Worm (Caenorhabditis elegans) whole organism, late embryonic: ENCODE results near the gene msi-1.

Source experiments
- F13H6.1 ChIP-seq: sonication (generic microtip); optimal IDR thresholded peaks from 2 replicates; lab custom pipeline; 2016; ENCODE audit warnings: missing genetic modification characterization, missing compliant biosample characterization
- ama-1 ChIP-seq: fragments of 150-350 bp; optimal IDR thresholded peaks from 2 replicates; lab custom pipeline; 2014
- ceh-9 ChIP-seq: sonication (generic microtip); optimal IDR thresholded peaks from 2 replicates; lab custom pipeline; 2016; ENCODE audit warnings: mild to moderate bottlenecking, missing genetic modification characterization, inconsistent platforms, missing compliant biosample characterization
- che-1 ChIP-seq: sonication (generic microtip); optimal IDR thresholded peaks from 2 replicates; lab custom pipeline; 2016; ENCODE audit warnings: mild to moderate bottlenecking, missing genetic modification characterization, missing compliant biosample characterization
- dmd-4 ChIP-seq: sonication (generic microtip); optimal IDR thresholded peaks from 2 replicates; lab custom pipeline; 2016; ENCODE audit warnings: borderline replicate concordance, missing genetic modification characterization, missing compliant biosample characterization
- elt-2 ChIP-seq: sonication (generic microtip); optimal IDR thresholded peaks from 2 replicates; lab custom pipeline; 2016; ENCODE audit warnings: missing genetic modification reagents, missing genetic modification characterization, missing compliant biosample characterization
- elt-4 ChIP-seq: sonication (generic microtip); optimal IDR thresholded peaks from 2 replicates; lab custom pipeline; 2016; ENCODE audit warnings: missing genetic modification characterization, missing compliant biosample characterization
- eyg-1 ChIP-seq: sonication (generic microtip); optimal IDR thresholded peaks from 2 replicates; lab custom pipeline; 2016; ENCODE audit warnings: missing genotype, missing genetic modification characterization, missing compliant biosample characterization
- fkh-10 ChIP-seq: fragments of 150-350 bp; optimal IDR thresholded peaks from 2 replicates; lab custom pipeline; 2014; ENCODE audit warnings: missing biosample characterization, missing genetic modification reagents, missing genetic modification characterization
- nfya-1 ChIP-seq: sonication (generic microtip); optimal IDR thresholded peaks from 2 replicates; lab custom pipeline; 2017; ENCODE audit warnings: missing genetic modification characterization, mild to moderate bottlenecking, missing compliant biosample characterization, antibody characterized with exemption, moderate library complexity
- pha-2 ChIP-seq: sonication (generic microtip); optimal IDR thresholded peaks from 2 replicates; lab custom pipeline; 2017; ENCODE audit warnings: mild to moderate bottlenecking, missing genetic modification characterization, missing compliant biosample characterization
- pha-4 ChIP-seq: fragments of 150-350 bp; optimal IDR thresholded peaks from 2 replicates; lab custom pipeline; 2018; ENCODE audit warnings: missing biosample characterization, missing genetic modification reagents, missing genetic modification characterization
- unc-86 ChIP-seq: sonication (generic microtip); optimal IDR thresholded peaks from 2 replicates; lab custom pipeline; 2016; ENCODE audit warnings: missing genetic modification characterization, missing compliant biosample characterization

DNA sequence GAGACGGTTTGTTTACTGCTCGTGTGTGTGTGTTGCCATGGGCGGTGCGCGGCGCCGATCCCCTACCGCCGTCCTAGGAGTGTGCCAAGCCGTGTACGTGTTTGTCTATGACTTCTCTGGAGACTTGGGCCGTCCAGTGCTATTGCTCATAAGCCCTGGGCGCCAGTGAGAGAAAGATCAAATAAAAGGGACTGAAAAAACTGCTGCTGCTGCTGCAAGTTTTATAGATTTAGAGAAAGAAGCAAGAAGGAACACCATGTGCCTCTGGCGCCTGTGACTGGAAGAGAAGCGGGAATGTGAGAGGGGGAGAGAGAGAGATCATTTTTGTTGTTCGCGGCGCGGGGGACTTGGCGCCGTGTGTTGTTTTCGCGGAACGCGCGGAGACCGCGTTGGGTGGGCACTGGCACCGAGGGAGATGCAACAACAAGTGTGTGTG is 7.9 kb upstream of the msi-1 start:
- TF ChIP-seq fkh-10 (no peak), eyg-1 (no peak), dmd-4 (tag; lab: Kevin White, UChicago) (no peak), nfya-1 (no peak), che-1 (no peak), elt-2 (no peak), pha-4 (tag; lab: Kevin White, UChicago) (no peak), ama-1 (lab: Kevin White, UChicago) (no peak), elt-4 (tag; lab: Kevin White, UChicago) (no peak), unc-86 (tag; lab: Kevin White, UChicago) (no peak), ceh-9 (tag; lab: Kevin White, UChicago) (no peak), pha-2 (tag; lab: Kevin White, UChicago) (no peak), F13H6.1 (tag; lab: Kevin White, UChicago) (no peak)
